Fruit fly (Drosophila melanogaster): Measurements from ENCODE around the gene Eip74EF.

Gene Eip74EF

dm6 chr3L:17653701-17654667 lies 34.9 kb upstream of the Eip74EF start, which contains the start of the genes Krn, Ndfip and CG7484 (continued):
- TF ChIP-seq ERR (GFP tag; optimal IDR thresholded peaks at IDR 0.05) (peak; percentile 63), Med (GFP tag) (peak; percentile 97), CG18262 (tag; optimal IDR thresholded peaks at IDR 0.05) (peak; percentile 89), CG2199 (GFP tag; IDR thresholded peaks at IDR 0.05) (no peak), ham (GFP tag; IDR thresholded peaks at IDR 0.05) (0 out of 2 replicates have a peak, but pooled peaks have one; percentile 59), dan (GFP tag; IDR thresholded peaks at IDR 0.05) (no peak), mirr (GFP tag; optimal IDR thresholded peaks at IDR 0.05) (peak; percentile 71), Asciz (GFP tag; optimal IDR thresholded peaks at IDR 0.05) (peak; percentile 26), fd96Cb (tag; optimal IDR thresholded peaks at IDR 0.05) (peak; percentile 86), NK7.1 (GFP tag; optimal IDR thresholded peaks at IDR 0.05) (peak; percentile 17), ro (GFP tag; IDR thresholded peaks at IDR 0.05) (no peak), btn (GFP tag; optimal IDR thresholded peaks at IDR 0.05) (no peak), CG12942 (GFP tag; optimal IDR thresholded peaks at IDR 0.05) (peak; percentile 86), Abd-B (GFP tag; optimal IDR thresholded peaks at IDR 0.05) (peak; percentile 93), Myb (GFP tag; optimal IDR thresholded peaks at IDR 0.05) (peak; percentile 52), onecut (GFP tag; IDR thresholded peaks at IDR 0.05) (peak; percentile 95), MESR4 (GFP tag; optimal IDR thresholded peaks at IDR 0.05) (peak; percentile 86), CG10565 (GFP tag; optimal IDR thresholded peaks at IDR 0.05) (no peak), Bdp1 (GFP tag; optimal IDR thresholded peaks at IDR 0.05) (peak; percentile 51), lov (optimal IDR thresholded peaks at IDR 0.05) (no peak), lov (GFP tag; IDR thresholded peaks at IDR 0.05) (no peak), CkIIα-i1 (GFP tag; IDR thresholded peaks at IDR 0.05) (no peak), shn (GFP tag; optimal IDR thresholded peaks at IDR 0.05) (peak; percentile 72), kah (GFP tag; optimal IDR thresholded peaks at IDR 0.05) (peak; percentile 50), CG14667 (GFP tag; IDR thresholded peaks at IDR 0.05) (peak; percentile 76), D19A (tag; optimal IDR thresholded peaks at IDR 0.05) (peak; percentile 82), CG13296 (GFP tag; optimal IDR thresholded peaks at IDR 0.05) (peak; percentile 80), Dll (GFP tag; IDR thresholded peaks at IDR 0.05; ENCODE audit: partially characterized antibody) (peak; percentile 99), Rfx (GFP tag; IDR thresholded peaks at IDR 0.05) (peak; percentile 93), CG3995 (GFP tag; optimal IDR thresholded peaks at IDR 0.05) (peak; percentile 92), CG3726 (GFP tag; IDR thresholded peaks at IDR 0.05) (0 out of 3 replicates have a peak, but pooled peaks have one; percentile 63), al (GFP tag; IDR thresholded peaks at IDR 0.05) (peak; percentile 81), CG7786 (GFP tag; optimal IDR thresholded peaks at IDR 0.05) (peak; percentile 68), CG2678 (tag; optimal IDR thresholded peaks at IDR 0.05) (peak; percentile 93), emc (GFP tag; optimal IDR thresholded peaks at IDR 0.05) (peak; percentile 70), Fer1 (GFP tag; optimal IDR thresholded peaks at IDR 0.05) (peak; percentile 81), CG4360 (GFP tag; IDR thresholded peaks at IDR 0.05) (no peak), CG9797 (GFP tag; optimal IDR thresholded peaks at IDR 0.05) (peak; percentile 41), CG6689 (GFP tag; IDR thresholded peaks at IDR 0.05) (peak; percentile 86), luna (GFP tag; optimal IDR thresholded peaks at IDR 0.05) (peak; percentile 50), hbn (GFP tag; IDR thresholded peaks at IDR 0.05; ENCODE audit: partially characterized antibody) (peak; percentile 95), sens-2 (GFP tag; IDR thresholded peaks at IDR 0.05) (no peak), lola (GFP tag; optimal IDR thresholded peaks at IDR 0.05) (peak in 1 of 3 experiments; percentile 89), CG18011 (GFP tag; optimal IDR thresholded peaks at IDR 0.05) (peak; percentile 53), CG32532 (GFP tag; IDR thresholded peaks at IDR 0.05) (peak; percentile 90), schlank (tag; optimal IDR thresholded peaks at IDR 0.05) (peak; percentile 39), CG4424 (GFP tag; optimal IDR thresholded peaks at IDR 0.05) (peak; percentile 88), Hr78 (GFP tag; optimal IDR thresholded peaks at IDR 0.05) (peak in 1 of 2 experiments; percentile 29)
